Fruit fly (Drosophila melanogaster): ENCODE measurements around the gene BCL7-like.
A peak's percentile ranks its signal among the peaks of the same experiment; 100 is the strongest.

BCL7-like gene

DNA sequence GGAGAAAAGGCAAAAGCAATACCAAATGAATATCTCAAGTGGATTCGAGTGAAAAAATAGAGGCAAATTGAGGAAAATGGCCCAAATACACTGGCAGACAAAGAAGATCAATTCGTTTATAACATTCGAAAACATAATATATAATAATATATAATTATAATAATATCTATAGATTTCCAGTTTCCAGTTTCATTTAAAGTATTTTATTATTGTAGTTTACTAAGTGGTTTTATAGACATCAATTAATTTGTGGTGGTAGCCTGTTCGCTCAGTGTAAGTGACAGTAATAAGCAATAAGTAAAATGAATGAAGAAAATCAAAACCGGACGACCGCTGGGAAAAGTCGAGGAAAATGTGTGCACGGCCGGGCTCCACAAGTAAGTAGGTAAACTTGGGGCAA lies 6.1 kb upstream of the BCL7-like start (continued):
- TF ChIP-seq pdm3 (GFP tag; optimal IDR thresholded peaks at IDR 0.05) (no peak), CG16779 (tag; optimal IDR thresholded peaks at IDR 0.05) (no peak), CG7368 (GFP tag; optimal IDR thresholded peaks at IDR 0.05) (no peak), CG3032 (tag; optimal IDR thresholded peaks at IDR 0.05) (no peak), CG4318 (GFP tag; optimal IDR thresholded peaks at IDR 0.05) (peak; percentile 31), Ets96B (tag; optimal IDR thresholded peaks at IDR 0.05) (peak; percentile 4), CG6276 (GFP tag; optimal IDR thresholded peaks at IDR 0.05) (peak; percentile 33), CG1621 (tag; optimal IDR thresholded peaks at IDR 0.05) (no peak), Sox14 (GFP tag; optimal IDR thresholded peaks at IDR 0.05) (no peak), CG8319 (GFP tag; optimal IDR thresholded peaks at IDR 0.05) (no peak), Eip93F (GFP tag; optimal IDR thresholded peaks at IDR 0.05) (no peak), CG9139 (GFP tag; optimal IDR thresholded peaks at IDR 0.05) (no peak), fd59A (GFP tag; optimal IDR thresholded peaks at IDR 0.05) (no peak), Gug (GFP tag; IDR thresholded peaks at IDR 0.05) (no peak), Sox102F (GFP tag; optimal IDR thresholded peaks at IDR 0.05) (no peak), CG8119 (GFP tag; IDR thresholded peaks at IDR 0.05) (peak; percentile 50; the same call in 2 of the 3 replicates), CG31627 (GFP tag; optimal IDR thresholded peaks at IDR 0.05) (no peak), Ets21C (GFP tag; optimal IDR thresholded peaks at IDR 0.05) (no peak), Blimp-1 (GFP tag; optimal IDR thresholded peaks at IDR 0.05) (no peak), salr (GFP tag; optimal IDR thresholded peaks at IDR 0.05) (no peak), CG6854 (GFP tag; optimal IDR thresholded peaks at IDR 0.05) (no peak), acj6 (GFP tag; optimal IDR thresholded peaks at IDR 0.05) (no peak)

DNA sequence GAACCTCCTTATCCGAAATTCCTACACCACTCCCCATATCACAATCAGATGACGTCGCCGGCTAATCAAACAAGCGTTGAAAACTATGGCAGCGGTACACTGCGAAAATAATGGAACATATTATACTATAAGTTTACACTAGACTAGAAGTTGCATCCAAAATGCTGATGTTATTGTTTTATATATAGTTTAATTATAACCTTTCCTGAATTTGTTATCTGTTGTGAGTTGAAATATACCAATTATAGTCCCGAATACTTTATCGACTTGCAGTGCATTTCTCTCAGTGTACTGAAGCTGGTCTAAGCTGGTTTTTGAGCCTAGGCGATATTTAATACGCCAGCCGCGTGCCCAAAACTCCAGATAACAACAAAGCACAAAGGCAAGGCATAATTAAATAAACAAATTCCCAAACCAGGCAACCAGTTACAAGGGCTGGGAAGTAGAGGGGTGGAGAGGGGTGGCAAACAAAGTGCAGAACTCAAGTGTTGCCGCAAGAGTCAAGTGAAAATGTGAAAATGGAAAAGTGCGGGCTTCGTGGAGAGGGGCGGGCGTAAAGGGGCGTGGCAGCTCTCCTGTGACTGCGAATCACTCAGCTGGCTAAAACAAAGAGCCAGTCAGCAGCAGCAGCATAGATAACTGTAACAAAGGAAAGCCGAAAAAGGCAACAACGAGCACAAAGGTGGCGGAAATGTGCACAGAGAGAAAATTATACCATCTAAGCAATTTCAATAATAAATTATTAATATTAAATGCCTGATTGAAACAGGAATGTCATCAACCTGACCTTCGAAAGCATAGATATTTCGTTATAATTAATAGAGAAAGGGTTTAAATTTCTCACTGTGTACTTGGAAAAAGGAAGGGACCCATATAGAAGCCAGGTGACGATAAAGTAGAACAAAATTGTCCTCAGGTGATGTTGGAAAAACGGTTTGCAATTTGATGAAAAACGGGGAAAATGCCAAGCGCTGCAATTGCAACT lies 4.0 kb upstream of the BCL7-like start:
- TF ChIP-seq CG8319 (GFP tag; optimal IDR thresholded peaks at IDR 0.05) (peak; percentile 19), CG16779 (tag; optimal IDR thresholded peaks at IDR 0.05) (no peak), CG4318 (GFP tag; optimal IDR thresholded peaks at IDR 0.05) (peak; percentile 43), CG10669 (GFP tag; optimal IDR thresholded peaks at IDR 0.05) (peak; percentile 22), CG6792 (GFP tag; optimal IDR thresholded peaks at IDR 0.05) (peak; percentile 61), acj6 (GFP tag; optimal IDR thresholded peaks at IDR 0.05) (peak; percentile 49), Hr39 (GFP tag; optimal IDR thresholded peaks at IDR 0.05) (peak; percentile 66), Gug (GFP tag; IDR thresholded peaks at IDR 0.05) (peak; percentile 61; the same call in 1 of the 2 replicates), ss (GFP tag; optimal IDR thresholded peaks at IDR 0.05) (peak in 1 of 2 experiments; percentile 4), Sox14 (GFP tag; optimal IDR thresholded peaks at IDR 0.05) (peak; percentile 66), Ets96B (tag; optimal IDR thresholded peaks at IDR 0.05) (peak; percentile 38), spab (GFP tag; optimal IDR thresholded peaks at IDR 0.05) (no peak), CG6276 (GFP tag; optimal IDR thresholded peaks at IDR 0.05) (peak; percentile 67), salr (GFP tag; optimal IDR thresholded peaks at IDR 0.05) (no peak), esn (GFP tag; optimal IDR thresholded peaks at IDR 0.05) (peak; percentile 75), CG8632 (GFP tag; optimal IDR thresholded peaks at IDR 0.05) (peak; percentile 52), Lpt (GFP tag; optimal IDR thresholded peaks at IDR 0.05) (no peak), CG11294 (GFP tag; IDR thresholded peaks at IDR 0.05) (no peak; the same call in 1 of the 2 replicates), CG9139 (GFP tag; optimal IDR thresholded peaks at IDR 0.05) (no peak), CG15336 (GFP tag; IDR thresholded peaks at IDR 0.05) (peak; percentile 73), Sox15 (GFP tag; optimal IDR thresholded peaks at IDR 0.05) (peak; percentile 24), CG32006 (GFP tag; optimal IDR thresholded peaks at IDR 0.05) (peak; percentile 72), Met (GFP tag; optimal IDR thresholded peaks at IDR 0.05) (peak; percentile 77), Eip75B (GFP tag; optimal IDR thresholded peaks at IDR 0.05) (peak; percentile 3), dsx (GFP tag; optimal IDR thresholded peaks at IDR 0.05; ENCODE audit: poor library complexity, severe bottlenecking) (peak; percentile 4), Blimp-1 (GFP tag; optimal IDR thresholded peaks at IDR 0.05) (peak; percentile 45), CG8119 (GFP tag; IDR thresholded peaks at IDR 0.05) (peak; percentile 63), cyc (GFP tag; optimal IDR thresholded peaks at IDR 0.05) (peak; percentile 71), Ets21C (GFP tag; optimal IDR thresholded peaks at IDR 0.05) (peak; percentile 40), CG6163 (GFP tag; IDR thresholded peaks at IDR 0.05) (peak; percentile 85), Sox102F (GFP tag; optimal IDR thresholded peaks at IDR 0.05) (peak; percentile 66), net (GFP tag; optimal IDR thresholded peaks at IDR 0.05) (peak; percentile 60), fd59A (GFP tag; optimal IDR thresholded peaks at IDR 0.05) (no peak), svp (GFP tag) (peak; percentile 82), OdsH (GFP tag; optimal IDR thresholded peaks at IDR 0.05) (peak; percentile 59), CG6808 (GFP tag; optimal IDR thresholded peaks at IDR 0.05) (no peak), CG6854 (GFP tag; optimal IDR thresholded peaks at IDR 0.05) (peak; percentile 42), Smox (GFP tag; optimal IDR thresholded peaks at IDR 0.05) (peak; percentile 65)
